Worm (Caenorhabditis elegans) whole organism, L4 larva: ENCODE measurements around the gene clec-219.

Experiments
- ceh-20 ChIP-seq: fragments of 200-800 bp; sonication (Bioruptor generic); IDR thresholded peaks from 2 replicates; pipeline ENCODE4 v1.3.6; 2022; ENCODE audit warnings: missing genetic modification reagents, missing genetic modification characterization, missing compliant biosample characterization
- daf-19 ChIP-seq: fragments of 200-800 bp; sonication (Bioruptor generic); conservative IDR thresholded peaks from 2 replicates; pipeline ENCODE4 v1.3.6; 2022; ENCODE audit warnings: missing genetic modification characterization, missing compliant biosample characterization
- dpl-1 ChIP-seq: fragments of 150-350 bp; optimal IDR thresholded peaks from 2 replicates; lab custom pipeline; 2014; ENCODE audit warnings: missing biosample characterization, missing genetic modification reagents, missing genetic modification characterization
- egl-27 ChIP-seq: sonication (generic microtip); optimal IDR thresholded peaks from 3 replicates; lab custom pipeline; 2017; ENCODE audit warnings: missing biosample characterization, missing genetic modification reagents, missing genetic modification characterization
- hif-1 ChIP-seq, 2 experiments: sonication (generic microtip); optimal IDR thresholded peaks; 2 replicates each; lab custom pipeline; 2016 to 2017; ENCODE audit warnings: missing compliant biosample characterization in 2 of 2, missing genetic modification characterization in 2 of 2, missing genetic modification reagents in 2 of 2, missing genotype in 2 of 2, mild to moderate bottlenecking in 1 of 2
- mdt-29 ChIP-seq: fragments of 200-800 bp; sonication (Bioruptor generic); IDR thresholded peaks from 2 replicates; pipeline ENCODE4 v1.3.6; 2022; ENCODE audit warnings: missing genetic modification reagents, missing genetic modification characterization, missing compliant biosample characterization
- nhr-111 ChIP-seq: fragments of 200-800 bp; sonication (Bioruptor generic); optimal IDR thresholded peaks from 2 replicates; lab custom pipeline; 2018; ENCODE audit warnings: mild to moderate bottlenecking, missing genetic modification characterization, missing compliant biosample characterization
- set-16 ChIP-seq: fragments of 200-800 bp; sonication (Bioruptor generic); IDR thresholded peaks from 2 replicates; pipeline ENCODE4 v1.3.6; 2022; ENCODE audit warnings: missing genetic modification reagents, missing genetic modification characterization, missing compliant biosample characterization
- snpc-4 ChIP-seq: fragments of 150-350 bp; optimal IDR thresholded peaks from 2 replicates; lab custom pipeline; 2014; ENCODE audit warnings: missing biosample characterization, missing genetic modification characterization

DNA sequence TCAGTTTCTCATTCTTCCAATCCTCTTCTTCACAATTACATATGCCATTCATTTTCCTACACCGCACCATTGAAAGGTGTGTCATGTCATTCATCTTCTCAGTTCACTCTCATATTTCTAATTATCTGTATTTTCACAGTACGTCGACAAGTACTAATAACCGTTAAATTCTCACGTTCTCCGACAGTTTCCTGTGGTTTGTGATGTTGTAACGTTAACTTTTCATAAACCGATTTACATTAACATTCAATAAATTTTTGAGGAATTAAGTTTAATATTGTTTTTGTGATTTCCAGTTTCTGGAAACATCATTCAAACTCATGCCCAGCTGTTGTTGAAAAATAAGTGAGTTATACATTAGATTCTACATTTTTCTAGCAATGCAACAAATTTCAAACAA, 16.1 kb downstream of the clec-219 start, which contains the start of gene tmd-2:
- no peak for TF ChIP-seq set-16 (GFP tag; lab: Robert Waterston, UW)
- no peak for TF ChIP-seq egl-27 (tag; lab: Kevin White, UChicago)
- TF ChIP-seq dpl-1 (GFP tag; lab: Kevin White, UChicago) = no peak
- TF ChIP-seq ceh-20 (GFP tag; lab: Robert Waterston, UW) = no peak
- no peak for TF ChIP-seq mdt-29
- TF ChIP-seq daf-19 (GFP tag; lab: Robert Waterston, UW) = no peak
- no peak for TF ChIP-seq snpc-4 (tag; lab: Kevin White, UChicago)
- no peak for TF ChIP-seq hif-1 (tag; optimal IDR thresholded peaks at IDR 0.05; lab: Kevin White, UChicago)
- no peak for TF ChIP-seq nhr-111 (GFP tag; lab: Kevin White, UChicago)
